Fruit fly (Drosophila melanogaster) whole organism, pupa: Measurements from ENCODE around the gene Chrac-14.

ENCODE experiments used
- CG10348 ChIP-seq: fragments of 200-800 bp; sonication (Bioruptor generic); IDR thresholded peaks from 2 replicates; pipeline ENCODE4 v1.3.6; 2022; ENCODE audit warnings: missing biosample characterization, missing genetic modification characterization
- CG12605 ChIP-seq: fragments of 200-800 bp; sonication (Bioruptor generic); IDR thresholded peaks from 2 replicates; pipeline ENCODE4 v1.3.6; 2022; ENCODE audit warnings: missing biosample characterization, missing genetic modification characterization
- CG13204 ChIP-seq: fragments of 200-800 bp; sonication (Bioruptor generic); optimal IDR thresholded peaks from 2 replicates; lab custom pipeline; 2018; ENCODE audit warnings: missing biosample characterization, mild to moderate bottlenecking, missing genetic modification characterization, moderate library complexity
- CG14655 ChIP-seq: fragments of 200-800 bp; sonication (Bioruptor generic); optimal IDR thresholded peaks from 3 replicates; lab custom pipeline; 2017; ENCODE audit warnings: mild to moderate bottlenecking, missing biosample characterization, missing genetic modification reagents, missing genetic modification characterization
- CG15710 ChIP-seq: fragments of 200-800 bp; sonication (Bioruptor generic); optimal IDR thresholded peaks from 2 replicates; lab custom pipeline; 2018; ENCODE audit warnings: missing biosample characterization, mild to moderate bottlenecking, missing genetic modification characterization, moderate library complexity
- CG17806 ChIP-seq: fragments of 200-800 bp; sonication (Bioruptor generic); optimal IDR thresholded peaks from 2 replicates; lab custom pipeline; 2018; ENCODE audit warnings: missing biosample characterization, mild to moderate bottlenecking, missing genetic modification characterization, moderate library complexity
- CG32121 ChIP-seq: fragments of 200-800 bp; sonication (Bioruptor generic); IDR thresholded peaks from 2 replicates; pipeline ENCODE4 v1.3.6; 2022; ENCODE audit warnings: missing biosample characterization, missing genetic modification characterization
- CG34367 ChIP-seq: fragments of 200-800 bp; sonication (Bioruptor generic); optimal IDR thresholded peaks from 2 replicates; lab custom pipeline; 2018; ENCODE audit warnings: missing biosample characterization, mild to moderate bottlenecking, missing genetic modification characterization
- CG4496 ChIP-seq: fragments of 200-800 bp; sonication (Bioruptor generic); IDR thresholded peaks from 3 replicates; pipeline ENCODE4 v1.3.6; 2022; ENCODE audit warnings: missing biosample characterization, missing genetic modification characterization
- CG8159 ChIP-seq: fragments of 200-800 bp; sonication (Bioruptor generic); optimal IDR thresholded peaks from 3 replicates; lab custom pipeline; 2018; ENCODE audit warnings: missing biosample characterization, mild to moderate bottlenecking, missing genetic modification characterization, moderate library complexity
- CG8301 ChIP-seq: fragments of 200-800 bp; sonication (Bioruptor generic); optimal IDR thresholded peaks from 2 replicates; lab custom pipeline; 2018; ENCODE audit warnings: missing biosample characterization, mild to moderate bottlenecking, missing genetic modification characterization
- CG9948 ChIP-seq: fragments of 200-800 bp; sonication (Bioruptor generic); optimal IDR thresholded peaks from 2 replicates; lab custom pipeline; 2018; ENCODE audit warnings: missing biosample characterization, mild to moderate bottlenecking, missing genetic modification characterization, moderate library complexity
- D1 ChIP-seq: fragments of 200-800 bp; sonication (Bioruptor generic); optimal IDR thresholded peaks from 2 replicates; lab custom pipeline; 2018; ENCODE audit warnings: missing biosample characterization, mild to moderate bottlenecking, missing genetic modification characterization, moderate library complexity
- EcR ChIP-seq: fragments of 200-800 bp; sonication (Bioruptor generic); optimal IDR thresholded peaks from 3 replicates; lab custom pipeline; 2019; ENCODE audit warnings: missing biosample characterization, missing genetic modification characterization, mild to moderate bottlenecking, moderate library complexity, missing genetic modification reagents
- Ets98B ChIP-seq: fragments of 200-800 bp; sonication (Bioruptor generic); IDR thresholded peaks from 2 replicates; pipeline ENCODE4 v1.3.6; 2022; ENCODE audit warnings: missing biosample characterization, missing genetic modification characterization
- Pif1A ChIP-seq: fragments of 200-800 bp; sonication (Bioruptor generic); optimal IDR thresholded peaks from 3 replicates; lab custom pipeline; 2016; ENCODE audit warnings: missing biosample characterization, missing genetic modification characterization
- Pif1B ChIP-seq: fragments of 200-800 bp; sonication (Bioruptor generic); optimal IDR thresholded peaks from 3 replicates; lab custom pipeline; 2016; ENCODE audit warnings: missing biosample characterization, missing genetic modification characterization
- Snoo ChIP-seq: fragments of 200-800 bp; sonication (Bioruptor generic); optimal IDR thresholded peaks from 3 replicates; lab custom pipeline; 2017; ENCODE audit warnings: missing biosample characterization, mild to moderate bottlenecking, missing genetic modification characterization, inconsistent platforms
- fd96Ca ChIP-seq: fragments of 200-800 bp; sonication (Bioruptor generic); IDR thresholded peaks from 3 replicates; pipeline ENCODE4 v1.3.6; 2022; ENCODE audit warnings: missing biosample characterization, missing genetic modification characterization
- gl ChIP-seq: fragments of 200-800 bp; sonication (Bioruptor generic); optimal IDR thresholded peaks from 2 replicates; lab custom pipeline; 2018; ENCODE audit warnings: missing biosample characterization, mild to moderate bottlenecking, missing genetic modification characterization
- rn ChIP-seq: fragments of 200-800 bp; sonication (Bioruptor generic); IDR thresholded peaks from 2 replicates; pipeline ENCODE4 v1.3.6; 2022; ENCODE audit warnings: missing biosample characterization, missing genetic modification characterization

Chrac-14 gene

dm6 chr2L:8414887-8415883 is 22.0 kb upstream of the Chrac-14 start, which contains the start of the genes CG13398 and Akap200:
Gene CG13398, minus strand, starts transcription at chr2L:8415256.
Gene Akap200, plus strand, starts transcription at chr2L:8415690.
- TF ChIP-seq CG9948 (tag; lab: Kevin White, UChicago): peak; percentile 28
- peak; percentile 28 for TF ChIP-seq CG15710 (tag; lab: Kevin White, UChicago)
- no peak for TF ChIP-seq rn (GFP tag; lab: Robert Waterston, UW)
- no peak for TF ChIP-seq CG14655 (GFP tag; lab: Kevin White, UChicago)
- TF ChIP-seq Pif1A: no peak
- peak; percentile 25; the same call in 1 of the 3 replicates for TF ChIP-seq fd96Ca (GFP tag; lab: Robert Waterston, UW)
- TF ChIP-seq CG12605 (GFP tag; lab: Robert Waterston, UW): no peak
- TF ChIP-seq Snoo (tag; lab: Kevin White, UChicago): no peak
- 0 out of 3 replicates have a peak, but pooled peaks have one; percentile 15 for TF ChIP-seq CG4496
- peak; percentile 44; the same call in 1 of the 2 replicates for TF ChIP-seq CG32121 (GFP tag; lab: Robert Waterston, UW)
- TF ChIP-seq gl (tag; lab: Kevin White, UChicago): no peak
- TF ChIP-seq EcR (GFP tag; lab: Kevin White, UChicago): no peak
- TF ChIP-seq CG34367 (tag; lab: Kevin White, UChicago): no peak
- peak; percentile 57 for TF ChIP-seq CG8159 (tag; lab: Kevin White, UChicago)
- TF ChIP-seq Ets98B (GFP tag; lab: Robert Waterston, UW): peak; percentile 35
- TF ChIP-seq D1: peak; percentile 39
- TF ChIP-seq CG8301 (tag; lab: Kevin White, UChicago): no peak
- peak; percentile 44 for TF ChIP-seq Pif1B (GFP tag; lab: Kevin White, UChicago)
- TF ChIP-seq CG13204: no peak
- no peak for TF ChIP-seq CG17806 (tag; lab: Kevin White, UChicago)
- TF ChIP-seq CG10348 (GFP tag; lab: Robert Waterston, UW): no peak

DNA sequence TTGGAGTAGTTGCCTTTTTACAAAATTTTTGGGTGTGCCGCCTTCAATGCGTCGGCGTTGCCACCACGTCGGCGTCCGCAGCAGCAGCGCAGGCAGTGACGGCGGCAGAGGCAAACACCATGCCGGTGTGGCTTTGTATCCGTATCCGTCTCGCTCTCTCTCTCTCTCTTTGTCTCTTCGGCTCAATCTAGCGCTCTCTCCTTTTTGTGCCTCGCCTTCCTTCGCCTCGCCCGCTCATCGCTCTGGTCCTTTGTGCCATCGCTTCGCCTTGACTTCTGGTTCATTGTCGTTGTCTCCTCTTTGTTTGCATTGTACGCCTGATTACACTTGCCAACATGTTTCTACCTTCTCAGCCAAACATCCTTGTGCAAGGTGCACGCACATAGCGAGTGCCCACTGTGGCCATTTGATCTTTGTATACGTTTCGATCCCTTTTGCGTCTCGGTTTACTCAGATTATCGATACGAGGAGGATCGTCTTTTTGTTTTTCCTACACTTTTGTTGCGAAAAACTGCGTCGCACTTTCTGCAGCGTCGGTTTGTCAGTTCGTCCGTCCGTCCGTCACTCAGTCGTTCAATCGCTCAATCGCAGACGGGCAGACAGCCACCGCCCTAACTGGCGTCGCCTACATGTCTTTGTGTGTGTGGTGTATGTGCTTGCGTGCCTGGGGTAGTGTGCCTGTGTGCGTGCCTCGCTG is 20.7 kb upstream of the Chrac-14 start:
- TF ChIP-seq CG34367 (tag; lab: Kevin White, UChicago) (peak; percentile 61), rn (GFP tag; lab: Robert Waterston, UW) (no peak), fd96Ca (GFP tag; lab: Robert Waterston, UW) (0 out of 3 replicates have a peak, but pooled peaks have one; percentile 62), CG8159 (tag; lab: Kevin White, UChicago) (peak; percentile 69), Ets98B (GFP tag; lab: Robert Waterston, UW) (peak; percentile 30; the same call in 1 of the 2 replicates), Pif1A (peak; percentile 82), Snoo (tag; lab: Kevin White, UChicago) (peak; percentile 69), CG32121 (GFP tag; lab: Robert Waterston, UW) (peak; percentile 19; the same call in 1 of the 2 replicates), CG4496 (peak; percentile 65), CG17806 (tag; lab: Kevin White, UChicago) (peak; percentile 65), CG10348 (GFP tag; lab: Robert Waterston, UW) (no peak), CG13204 (peak; percentile 66), CG9948 (tag; lab: Kevin White, UChicago) (peak; percentile 65), Pif1B (GFP tag; lab: Kevin White, UChicago) (peak; percentile 68), gl (tag; lab: Kevin White, UChicago) (peak; percentile 61), CG14655 (GFP tag; lab: Kevin White, UChicago) (peak; percentile 72), CG15710 (tag; lab: Kevin White, UChicago) (peak; percentile 60), CG8301 (tag; lab: Kevin White, UChicago) (peak; percentile 59), CG12605 (GFP tag; lab: Robert Waterston, UW) (peak; percentile 35; the same call in 1 of the 2 replicates), EcR (GFP tag; lab: Kevin White, UChicago) (peak; percentile 97), D1 (peak; percentile 0)

dm6 chr2L:8417562-8417961 is 19.6 kb upstream of the Chrac-14 start:
- TF ChIP-seq D1: no peak
- no peak for TF ChIP-seq CG12605 (GFP tag; lab: Robert Waterston, UW)
- TF ChIP-seq CG9948 (tag; lab: Kevin White, UChicago): no peak
- TF ChIP-seq EcR (GFP tag; lab: Kevin White, UChicago): no peak
- no peak for TF ChIP-seq Snoo (tag; lab: Kevin White, UChicago)
- TF ChIP-seq CG10348 (GFP tag; lab: Robert Waterston, UW): no peak
- no peak for TF ChIP-seq CG8159 (tag; lab: Kevin White, UChicago)

- TF ChIP-seq CG13204: peak; percentile 18
- peak; percentile 44 for TF ChIP-seq gl (tag; lab: Kevin White, UChicago)
- TF ChIP-seq CG10348 (GFP tag; lab: Robert Waterston, UW): no peak
Observed at dm6 chr2L:8418113-8418885, 18.9 kb upstream of the Chrac-14 start.
